Worm (Caenorhabditis elegans): ENCODE data around the gene T23B12.11.

- TF ChIP-seq him-1 (tag; optimal IDR thresholded peaks at IDR 0.05) (no peak), dao-5 (tag; optimal IDR thresholded peaks at IDR 0.05) (no peak), W03F9.2 (tag; optimal IDR thresholded peaks at IDR 0.05) (no peak)
Measured at ce11 chrV:8417271-8417670, 37.9 kb upstream of the T23B12.11 start.

Data from whole organism, L4/young adult.